Worm (Caenorhabditis elegans) whole organism, midembryonic: ENCODE results near the gene F07G6.2.
"Not testable (repeated sequence)": the region's sequence is repeated elsewhere in the genome, so short reads cannot be mapped to it uniquely, and the experiment has no call there.

ENCODE experiments used
- T22C8.4 ChIP-seq: fragments of 200-800 bp; sonication (Bioruptor generic); IDR thresholded peaks from 2 replicates; pipeline ENCODE4 v1.3.6; 2022; ENCODE audit warnings: missing genetic modification characterization, missing compliant biosample characterization
- cog-1 ChIP-seq: sonication (generic microtip); optimal IDR thresholded peaks from 2 replicates; lab custom pipeline; 2016; ENCODE audit warnings: missing genetic modification characterization, missing compliant biosample characterization
- flt-1 ChIP-seq: fragments of 200-800 bp; sonication (Bioruptor generic); IDR thresholded peaks from 2 replicates; pipeline ENCODE4 v1.3.6; 2022; ENCODE audit warnings: missing genetic modification characterization, missing compliant biosample characterization
- klf-2 ChIP-seq: fragments of 200-800 bp; sonication (Bioruptor generic); conservative IDR thresholded peaks from 2 replicates; pipeline ENCODE4 v1.3.6; 2022; ENCODE audit warnings: missing genetic modification reagents, missing genetic modification characterization, missing compliant biosample characterization
- med-1 ChIP-seq: sonication (generic microtip); optimal IDR thresholded peaks from 2 replicates; lab custom pipeline; 2017; ENCODE audit warnings: missing genetic modification characterization, mild to moderate bottlenecking, missing compliant biosample characterization, antibody characterized with exemption, missing genetic modification reagents; ENCODE audit not compliant: insufficient read depth
- ref-1 ChIP-seq: fragments of 200-800 bp; sonication (Bioruptor generic); conservative IDR thresholded peaks from 2 replicates; pipeline ENCODE4 v1.3.6; 2022; ENCODE audit warnings: missing genetic modification reagents, missing genetic modification characterization, missing compliant biosample characterization
- tab-1 ChIP-seq: fragments of 200-800 bp; sonication (Bioruptor generic); IDR thresholded peaks from 2 replicates; pipeline ENCODE4 v1.3.6; 2022; ENCODE audit warnings: missing genetic modification characterization, missing compliant biosample characterization
- ztf-23 ChIP-seq: fragments of 200-800 bp; sonication (Bioruptor generic); IDR thresholded peaks from 2 replicates; pipeline ENCODE4 v1.3.6; 2022; ENCODE audit warnings: missing genetic modification reagents, missing genetic modification characterization, missing compliant biosample characterization
- ztf-29 ChIP-seq: fragments of 200-800 bp; sonication (Bioruptor generic); IDR thresholded peaks from 2 replicates; pipeline ENCODE4 v1.3.6; 2022; ENCODE audit warnings: missing genetic modification reagents, missing genetic modification characterization, missing compliant biosample characterization

The F07G6.2 gene

DNA sequence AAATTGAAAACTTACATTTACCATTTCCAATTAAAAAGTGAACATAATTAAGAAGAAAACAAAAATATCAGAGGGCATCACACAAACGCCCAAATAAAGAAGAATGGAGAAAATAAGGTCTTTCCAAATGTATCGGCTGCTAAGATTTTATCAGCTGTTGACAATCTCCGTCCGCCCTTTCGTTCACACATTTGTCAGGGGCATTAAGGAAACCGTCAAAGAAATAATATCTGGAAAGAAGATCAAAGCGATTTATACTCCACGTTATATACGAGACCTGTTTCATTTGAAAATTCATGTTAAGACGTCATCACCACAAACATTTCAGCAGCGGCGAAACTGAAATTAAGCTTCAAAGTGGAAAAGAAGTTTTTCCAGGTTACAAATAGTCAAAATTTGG is 14.6 kb upstream of the F07G6.2 start, which contains the start of gene fbxa-52:
TSS of gene fbxa-52 (minus strand) at position 101 of the 400 bp plus-strand sequence.
- no peak for TF ChIP-seq cog-1 (tag; lab: Kevin White, UChicago)
- TF ChIP-seq T22C8.4 (GFP tag; lab: Robert Waterston, UW) = no peak
- TF ChIP-seq ref-1 (GFP tag; lab: Robert Waterston, UW) = no peak
- no peak for TF ChIP-seq ztf-29 (GFP tag; lab: Robert Waterston, UW)
- no peak for TF ChIP-seq ztf-23 (GFP tag; lab: Robert Waterston, UW)
- TF ChIP-seq tab-1 (GFP tag; lab: Robert Waterston, UW) = no peak
- no peak for TF ChIP-seq flt-1
- TF ChIP-seq med-1 (GFP tag; lab: Kevin White, UChicago) = no peak
- no peak for TF ChIP-seq klf-2 (GFP tag; lab: Robert Waterston, UW)

DNA sequence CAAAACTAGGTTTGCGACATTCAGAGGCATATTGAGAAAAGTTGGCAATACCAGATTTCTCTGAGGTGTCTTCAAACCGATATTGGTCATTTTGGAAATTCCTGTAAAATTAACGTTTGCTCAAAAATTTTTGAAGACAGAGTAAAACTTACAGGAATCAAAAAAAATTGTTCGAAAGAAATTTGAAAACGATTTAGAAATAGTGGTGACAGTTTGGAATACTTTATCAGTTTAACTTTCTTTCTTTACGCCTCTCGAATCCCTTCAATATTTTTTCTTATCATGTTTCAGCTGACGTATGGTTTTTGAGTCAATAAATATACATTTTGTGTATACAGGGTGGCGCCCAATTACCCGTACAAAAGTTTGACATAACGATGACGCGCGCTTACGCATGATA is 8.7 kb upstream of the F07G6.2 start, which contains the start of gene fbxa-53:
TSS of gene fbxa-53 (minus strand) at position 101 of the 400 bp plus-strand sequence.
- TF ChIP-seq tab-1 (GFP tag; lab: Robert Waterston, UW) (no peak), klf-2 (GFP tag; lab: Robert Waterston, UW) (no peak), T22C8.4 (GFP tag; lab: Robert Waterston, UW) (no peak), cog-1 (tag; lab: Kevin White, UChicago) (no peak), ztf-29 (GFP tag; lab: Robert Waterston, UW) (no peak), ref-1 (GFP tag; lab: Robert Waterston, UW) (no peak), ztf-23 (GFP tag; lab: Robert Waterston, UW) (no peak), flt-1 (no peak)

DNA sequence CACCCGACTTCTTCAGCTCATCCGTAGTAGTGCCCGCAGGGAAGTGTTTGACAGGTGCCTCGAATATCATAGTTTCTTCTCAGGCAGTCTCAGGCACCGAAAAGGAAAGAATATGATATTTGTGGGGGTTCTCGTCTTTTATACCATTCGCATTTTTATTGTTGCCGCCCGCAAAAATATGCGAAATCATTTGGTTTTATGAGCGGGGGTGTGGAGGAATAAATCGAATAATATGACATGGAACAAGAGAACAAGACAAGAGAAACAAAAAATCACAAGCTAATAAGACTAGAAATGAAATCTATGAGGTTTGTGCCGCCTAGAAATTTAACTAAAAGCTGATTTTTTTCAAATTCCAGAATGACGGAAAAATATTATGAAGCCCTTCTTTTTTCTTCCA is 6.8 kb upstream of the F07G6.2 start, which contains the start of gene F07G6.8:
TSS of gene F07G6.8 (minus strand) at position 101 of the 400 bp plus-strand sequence.
- TF ChIP-seq ztf-29 (GFP tag; lab: Robert Waterston, UW) (no peak), klf-2 (GFP tag; lab: Robert Waterston, UW) (no peak), tab-1 (GFP tag; lab: Robert Waterston, UW) (no peak), T22C8.4 (GFP tag; lab: Robert Waterston, UW) (no peak), flt-1 (no peak), cog-1 (tag; lab: Kevin White, UChicago) (no peak), ref-1 (GFP tag; lab: Robert Waterston, UW) (no peak), med-1 (GFP tag; lab: Kevin White, UChicago) (no peak), ztf-23 (GFP tag; lab: Robert Waterston, UW) (no peak)

- TF ChIP-seq flt-1 (no peak), ref-1 (GFP tag; lab: Robert Waterston, UW) (no peak), med-1 (GFP tag; lab: Kevin White, UChicago) (no peak), T22C8.4 (GFP tag; lab: Robert Waterston, UW) (no peak), cog-1 (tag; lab: Kevin White, UChicago) (no peak), klf-2 (GFP tag; lab: Robert Waterston, UW) (no peak), tab-1 (GFP tag; lab: Robert Waterston, UW) (no peak), ztf-23 (GFP tag; lab: Robert Waterston, UW) (no peak), ztf-29 (GFP tag; lab: Robert Waterston, UW) (no peak)
Measured at ce11 chrX:1729558-1729957, 2.4 kb downstream of the F07G6.2 start, which contains the start of gene dgn-3. dgn-3 (plus strand) TSS chrX:1729858.

ce11 chrX:1735941-1736340 is 8.8 kb downstream of the F07G6.2 start, which contains the start of gene F07G6.12:
F07G6.12 (plus strand) TSS chrX:1736241.
- no peak for TF ChIP-seq med-1 (GFP tag; lab: Kevin White, UChicago)
- no peak for TF ChIP-seq klf-2 (GFP tag; lab: Robert Waterston, UW)
- no peak for TF ChIP-seq cog-1 (tag; lab: Kevin White, UChicago)
- TF ChIP-seq flt-1 = no peak
- no peak for TF ChIP-seq ztf-23 (GFP tag; lab: Robert Waterston, UW)
- no peak for TF ChIP-seq tab-1 (GFP tag; lab: Robert Waterston, UW)
- no peak for TF ChIP-seq ref-1 (GFP tag; lab: Robert Waterston, UW)
- no peak for TF ChIP-seq T22C8.4 (GFP tag; lab: Robert Waterston, UW)
- TF ChIP-seq ztf-29 (GFP tag; lab: Robert Waterston, UW) = no peak

ce11 chrX:1737606-1738005 is 10.4 kb downstream of the F07G6.2 start, which contains the start of gene F07G6.10:
F07G6.10 (plus strand) TSS chrX:1737906.
- TF ChIP-seq tab-1 (GFP tag; lab: Robert Waterston, UW) (no peak), cog-1 (tag; lab: Kevin White, UChicago) (no peak), flt-1 (no peak), ref-1 (GFP tag; lab: Robert Waterston, UW) (no peak), T22C8.4 (GFP tag; lab: Robert Waterston, UW) (no peak), med-1 (GFP tag; lab: Kevin White, UChicago) (no peak), klf-2 (GFP tag; lab: Robert Waterston, UW) (no peak), ztf-23 (GFP tag; lab: Robert Waterston, UW) (no peak), ztf-29 (GFP tag; lab: Robert Waterston, UW) (no peak)

ce11 chrX:1742530-1742929 is 15.4 kb downstream of the F07G6.2 start, which contains the start of gene Y75D11A.2:
Y75D11A.2 (plus strand) TSS chrX:1742830.
- not testable (repeated sequence) for TF ChIP-seq ztf-23, tab-1, T22C8.4 (GFP tag; lab: Robert Waterston, UW)

DNA sequence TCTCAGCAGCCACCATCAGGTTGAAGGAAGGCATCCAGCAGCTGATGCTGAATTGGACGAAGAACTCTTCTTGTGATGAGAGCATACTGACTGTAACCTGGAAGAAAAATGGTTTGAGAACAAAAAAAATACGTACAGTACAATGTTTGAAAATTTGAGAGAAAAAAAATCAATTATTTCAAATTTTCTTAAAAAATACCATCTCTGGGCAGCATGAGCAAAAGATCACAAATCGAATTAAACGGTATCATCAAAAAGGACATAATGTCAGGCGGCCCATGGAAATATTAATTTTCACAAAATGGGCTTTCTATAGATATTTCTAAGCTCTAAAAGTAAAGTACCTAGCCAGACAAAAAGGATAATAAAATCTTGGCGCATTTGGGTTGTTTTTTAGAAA is 19.0 kb downstream of the F07G6.2 start, which contains the start of gene Y75D11A.3:
TSS of gene Y75D11A.3 (minus strand) at position 101 of the 400 bp plus-strand sequence.
- TF ChIP-seq T22C8.4 (GFP tag; lab: Robert Waterston, UW); tab-1 (GFP tag; lab: Robert Waterston, UW); cog-1 (tag; lab: Kevin White, UChicago): not testable (repeated sequence)

DNA sequence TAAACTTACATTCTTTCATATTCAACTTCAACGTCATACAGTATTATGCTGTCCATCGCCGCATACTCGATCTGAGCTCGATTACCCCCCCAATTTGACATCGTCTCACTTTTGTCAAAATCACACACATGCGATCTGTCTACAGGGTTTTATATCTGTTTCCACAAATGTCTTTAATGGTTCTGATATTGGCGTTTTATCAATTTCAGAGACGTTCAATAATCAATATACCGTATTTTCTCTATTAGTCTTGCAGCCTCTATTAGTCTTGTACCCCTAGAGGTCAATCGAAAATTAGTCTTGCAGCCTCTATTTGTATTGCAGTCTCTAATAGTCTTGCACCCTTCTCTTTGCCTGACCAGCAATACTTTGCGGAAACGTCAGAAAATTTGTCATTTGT is 21.3 kb downstream of the F07G6.2 start, which contains the start of gene Y75D11A.6:
TSS of gene Y75D11A.6 (minus strand) at position 101 of the 400 bp plus-strand sequence.
- TF ChIP-seq klf-2 (GFP tag; lab: Robert Waterston, UW); cog-1 (tag; lab: Kevin White, UChicago); med-1 (GFP tag; lab: Kevin White, UChicago): not testable (repeated sequence)
